Worm (Caenorhabditis elegans) whole organism, early embryonic: ENCODE results near the gene dhs-30.

ENCODE experiments used
- B0310.2 ChIP-seq: sonication (generic microtip); optimal IDR thresholded peaks from 2 replicates; lab custom pipeline; 2016; ENCODE audit warnings: mild to moderate bottlenecking, missing genetic modification characterization, missing compliant biosample characterization
- F13C5.2 ChIP-seq: sonication (generic microtip); optimal IDR thresholded peaks from 2 replicates; lab custom pipeline; 2017; ENCODE audit warnings: mild to moderate bottlenecking, missing genetic modification characterization, inconsistent platforms, missing compliant biosample characterization
- aly-1 ChIP-seq: sonication (generic microtip); optimal IDR thresholded peaks from 2 replicates; lab custom pipeline; 2016; ENCODE audit warnings: missing genetic modification characterization, missing compliant biosample characterization
- ama-1 ChIP-seq: fragments of 150-350 bp; optimal IDR thresholded peaks from 2 replicates; lab custom pipeline; 2014
- ceh-13 ChIP-seq: fragments of 200-800 bp; sonication (Bioruptor generic); optimal IDR thresholded peaks from 2 replicates; lab custom pipeline; 2018; ENCODE audit warnings: mild to moderate bottlenecking, missing genetic modification characterization, missing compliant biosample characterization
- ceh-36 ChIP-seq: sonication (generic microtip); optimal IDR thresholded peaks from 2 replicates; lab custom pipeline; 2016; ENCODE audit warnings: missing genetic modification characterization, inconsistent platforms, missing compliant biosample characterization
- ets-7 ChIP-seq: sonication (generic microtip); optimal IDR thresholded peaks from 2 replicates; lab custom pipeline; 2016; ENCODE audit warnings: missing genotype, missing genetic modification characterization, missing compliant biosample characterization
- flt-1 ChIP-seq: fragments of 200-800 bp; sonication (Bioruptor generic); IDR thresholded peaks from 2 replicates; pipeline ENCODE4 v1.3.6; 2022; ENCODE audit warnings: missing genetic modification characterization, missing compliant biosample characterization
- hmbx-1 ChIP-seq: sonication (generic microtip); optimal IDR thresholded peaks from 2 replicates; lab custom pipeline; 2016; ENCODE audit warnings: mild to moderate bottlenecking, missing genetic modification characterization, missing compliant biosample characterization
- hmg-4 ChIP-seq: fragments of 200-800 bp; sonication (Bioruptor generic); optimal IDR thresholded peaks from 2 replicates; lab custom pipeline; 2018; ENCODE audit warnings: mild to moderate bottlenecking, missing genetic modification characterization, missing compliant biosample characterization
- hnd-1 ChIP-seq: sonication (generic microtip); optimal IDR thresholded peaks from 2 replicates; lab custom pipeline; 2016; ENCODE audit warnings: missing genetic modification characterization, missing compliant biosample characterization
- pes-1 ChIP-seq: fragments of 200-800 bp; sonication (Bioruptor generic); IDR thresholded peaks from 2 replicates; pipeline ENCODE4 v1.3.6; 2022; ENCODE audit warnings: missing genetic modification reagents, missing genetic modification characterization, missing compliant biosample characterization
- scrt-1 ChIP-seq: fragments of 200-800 bp; sonication (Bioruptor generic); IDR thresholded peaks from 2 replicates; pipeline ENCODE4 v1.3.6; 2022; ENCODE audit warnings: missing genetic modification characterization, missing compliant biosample characterization
- sea-1 ChIP-seq: fragments of 200-800 bp; sonication (Bioruptor generic); conservative IDR thresholded peaks from 2 replicates; pipeline ENCODE4 v1.3.6; 2022; ENCODE audit warnings: missing genetic modification characterization, missing compliant biosample characterization
- tbx-11 ChIP-seq: fragments of 200-800 bp; sonication (Bioruptor generic); IDR thresholded peaks from 2 replicates; pipeline ENCODE4 v1.3.6; 2022; ENCODE audit warnings: missing genetic modification characterization, missing compliant biosample characterization
- tbx-37 ChIP-seq: fragments of 200-800 bp; sonication (Bioruptor generic); conservative IDR thresholded peaks from 2 replicates; pipeline ENCODE4 v1.3.6; 2022; ENCODE audit warnings: missing genetic modification reagents, missing genetic modification characterization, missing compliant biosample characterization
- tra-4 ChIP-seq: sonication (generic microtip); optimal IDR thresholded peaks from 2 replicates; lab custom pipeline; 2017; ENCODE audit warnings: missing genetic modification characterization, missing compliant biosample characterization

The dhs-30 gene

DNA sequence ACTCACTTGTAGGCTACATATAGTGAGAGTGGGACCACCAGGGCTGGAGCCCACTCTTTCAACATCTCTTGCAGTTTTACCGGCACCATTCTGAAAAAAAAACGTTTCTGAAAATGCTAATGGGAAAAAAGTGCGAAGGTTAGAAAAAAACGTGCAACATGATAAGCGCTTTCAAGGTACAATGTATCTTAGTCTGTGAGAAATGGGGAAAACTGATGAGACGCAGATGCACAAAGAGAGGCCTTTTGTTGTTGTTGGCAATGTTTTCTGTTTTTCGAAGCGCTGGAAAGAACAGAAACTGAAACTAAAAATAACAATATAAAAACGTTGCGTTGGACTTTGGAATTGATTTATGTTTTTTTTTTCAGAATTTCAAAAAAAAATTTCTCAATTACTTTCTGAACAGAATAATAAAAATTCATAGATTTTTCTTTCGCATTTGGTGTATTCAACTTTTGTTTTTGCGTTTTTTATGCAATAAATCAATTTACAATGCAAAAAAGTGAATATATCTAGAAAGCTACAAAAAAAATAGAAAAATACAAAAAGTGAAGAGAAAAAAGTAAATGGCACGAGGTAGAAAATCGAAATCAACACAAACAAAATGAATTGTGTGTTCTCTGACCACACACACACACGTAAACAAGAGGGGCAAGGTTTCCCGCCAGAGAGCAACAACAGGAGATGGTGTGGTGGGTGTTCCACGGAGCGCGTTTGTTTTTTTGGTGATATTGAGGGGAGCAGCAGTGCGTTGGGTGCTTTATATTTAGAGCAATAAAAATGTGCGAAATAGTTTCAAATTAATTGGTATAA lies at the start of gene dhs-30:
Gene dhs-30, minus strand, starts transcription at position 90 of the 813 bp plus-strand sequence.
- TF ChIP-seq flt-1 (GFP tag; lab: Robert Waterston, UW) (no peak), hnd-1 (no peak), B0310.2 (tag; lab: Kevin White, UChicago) (no peak), sea-1 (GFP tag; lab: Robert Waterston, UW) (no peak), F13C5.2 (tag; lab: Kevin White, UChicago) (no peak)

DNA sequence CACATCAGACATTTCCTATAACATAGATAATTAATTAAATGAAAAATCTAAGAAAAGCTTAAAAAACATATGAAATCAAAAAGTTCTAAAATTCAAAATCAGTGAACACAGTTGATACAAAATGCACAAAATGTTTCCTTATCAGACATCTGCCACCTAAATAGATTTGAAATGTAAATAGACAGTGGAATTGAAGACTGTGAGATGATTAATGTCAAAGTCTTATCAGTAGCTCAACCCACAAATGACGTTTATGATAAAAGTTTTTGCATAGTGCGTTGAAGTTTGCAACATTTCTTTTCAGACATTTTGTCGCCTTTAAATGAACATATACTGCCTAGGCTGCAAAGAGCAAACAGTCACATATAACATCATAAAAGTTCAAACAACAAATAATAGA lies 21.1 kb upstream of the dhs-30 start, which contains the start of gene Y40C7B.4:
Gene Y40C7B.4, minus strand, starts transcription at position 19 of the 400 bp plus-strand sequence.
- no peak for TF ChIP-seq ceh-13 (GFP tag; lab: Kevin White, UChicago)
- TF ChIP-seq tbx-11 (GFP tag; lab: Robert Waterston, UW): no peak
- TF ChIP-seq ets-7 (tag; lab: Kevin White, UChicago): no peak
- no peak for TF ChIP-seq F13C5.2 (tag; lab: Kevin White, UChicago)
- no peak for TF ChIP-seq hmbx-1 (tag; lab: Kevin White, UChicago)
- TF ChIP-seq aly-1 (tag; lab: Kevin White, UChicago): no peak
- no peak for TF ChIP-seq sea-1 (GFP tag; lab: Robert Waterston, UW)
- TF ChIP-seq B0310.2 (tag; lab: Kevin White, UChicago): no peak
- no peak for TF ChIP-seq ceh-36

DNA sequence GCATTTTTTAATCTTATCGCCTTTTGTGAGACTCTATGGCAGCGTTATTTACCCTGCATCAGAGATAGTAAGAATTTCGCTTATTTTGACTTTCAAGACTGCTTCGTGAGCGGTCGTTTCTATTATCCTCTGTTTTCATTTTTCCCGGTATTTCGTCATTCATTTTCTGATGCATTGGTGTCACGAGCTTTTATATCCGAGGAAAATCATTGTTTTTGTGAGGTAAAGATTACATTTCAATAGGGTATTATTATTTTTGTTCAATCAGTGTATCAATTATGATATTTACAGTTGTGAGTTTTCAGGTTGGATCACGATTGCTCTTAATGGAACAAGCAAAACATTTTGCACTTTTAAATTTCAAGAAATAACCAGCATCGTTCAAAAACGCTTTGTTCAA lies 11.6 kb upstream of the dhs-30 start:
- TF ChIP-seq aly-1 (tag; lab: Kevin White, UChicago): no peak
- no peak for TF ChIP-seq tbx-11 (GFP tag; lab: Robert Waterston, UW)
- no peak for TF ChIP-seq B0310.2 (tag; lab: Kevin White, UChicago)
- no peak for TF ChIP-seq hnd-1
- TF ChIP-seq hmbx-1 (tag; lab: Kevin White, UChicago): no peak
- TF ChIP-seq sea-1 (GFP tag; lab: Robert Waterston, UW): no peak
- TF ChIP-seq hmg-4 (GFP tag; lab: Kevin White, UChicago): no peak
- no peak for TF ChIP-seq scrt-1 (GFP tag; lab: Robert Waterston, UW)
- no peak for TF ChIP-seq tra-4 (tag; lab: Kevin White, UChicago)
- no peak for TF ChIP-seq tbx-37 (GFP tag; lab: Robert Waterston, UW)
- no peak for TF ChIP-seq ceh-13 (GFP tag; lab: Kevin White, UChicago)
- TF ChIP-seq ets-7 (tag; lab: Kevin White, UChicago): no peak
- no peak for TF ChIP-seq flt-1 (GFP tag; lab: Robert Waterston, UW)
- TF ChIP-seq pes-1 (GFP tag; lab: Robert Waterston, UW): no peak

DNA sequence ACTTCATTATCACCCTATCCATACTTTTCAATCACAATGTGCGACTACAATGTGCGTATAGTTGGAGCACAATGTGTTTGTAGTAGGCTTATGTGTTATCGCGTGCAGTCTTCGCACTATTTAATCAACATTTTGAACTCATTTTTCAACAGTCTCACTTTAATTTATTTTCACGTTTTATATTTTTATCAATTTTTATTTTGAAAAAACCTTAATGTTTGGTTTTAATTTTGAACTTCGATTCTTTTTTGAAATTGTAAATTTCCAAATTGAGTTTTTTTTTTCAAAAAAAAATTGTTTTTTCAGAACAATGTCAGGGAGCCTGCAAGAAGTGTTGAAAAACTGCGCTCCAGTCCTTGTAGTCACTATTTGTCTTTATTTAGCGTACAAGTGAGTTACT lies 7.4 kb upstream of the dhs-30 start, which contains the start of gene T25G12.13:
Gene T25G12.13, plus strand, starts transcription at position 301 of the 400 bp plus-strand sequence.
- no peak for TF ChIP-seq ceh-36
- TF ChIP-seq F13C5.2 (tag; lab: Kevin White, UChicago): no peak
- no peak for TF ChIP-seq hmg-4 (GFP tag; lab: Kevin White, UChicago)
- TF ChIP-seq sea-1 (GFP tag; lab: Robert Waterston, UW): no peak
- no peak for TF ChIP-seq ets-7 (tag; lab: Kevin White, UChicago)
- TF ChIP-seq pes-1 (GFP tag; lab: Robert Waterston, UW): no peak
- TF ChIP-seq aly-1 (tag; lab: Kevin White, UChicago): no peak
- TF ChIP-seq flt-1 (GFP tag; lab: Robert Waterston, UW): no peak
- TF ChIP-seq hnd-1: no peak
- no peak for TF ChIP-seq tra-4 (tag; lab: Kevin White, UChicago)
- TF ChIP-seq tbx-11 (GFP tag; lab: Robert Waterston, UW): no peak
- no peak for TF ChIP-seq ceh-13 (GFP tag; lab: Kevin White, UChicago)
- no peak for TF ChIP-seq scrt-1 (GFP tag; lab: Robert Waterston, UW)
- no peak for TF ChIP-seq hmbx-1 (tag; lab: Kevin White, UChicago)
- no peak for TF ChIP-seq B0310.2 (tag; lab: Kevin White, UChicago)

DNA sequence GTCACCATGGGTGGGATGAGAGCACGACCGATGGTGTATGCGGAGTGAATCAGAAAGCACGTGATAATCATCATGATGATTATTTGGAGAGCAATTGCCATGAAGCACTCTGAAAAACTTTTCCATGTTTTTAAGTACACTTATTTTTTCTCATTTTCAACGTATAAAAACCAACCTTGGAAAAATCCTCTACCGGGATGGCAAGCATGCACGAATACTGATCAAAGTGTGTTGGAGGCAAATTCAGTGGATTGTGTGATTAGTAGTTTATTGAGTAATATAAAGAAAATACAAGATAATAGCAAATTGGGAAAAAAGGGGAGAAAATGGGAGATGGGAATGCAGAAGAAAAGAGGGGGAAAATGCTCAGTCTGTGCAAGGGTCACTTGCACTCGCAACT lies 1.8 kb upstream of the dhs-30 start, which contains the start of gene T25G12.11:
Gene T25G12.11, minus strand, starts transcription at position 101 of the 400 bp plus-strand sequence.
- TF ChIP-seq scrt-1 (GFP tag; lab: Robert Waterston, UW) (no peak), hnd-1 (no peak), pes-1 (GFP tag; lab: Robert Waterston, UW) (no peak), ceh-36 (no peak), ets-7 (tag; lab: Kevin White, UChicago) (no peak), flt-1 (GFP tag; lab: Robert Waterston, UW) (no peak), tbx-11 (GFP tag; lab: Robert Waterston, UW) (no peak), hmg-4 (GFP tag; lab: Kevin White, UChicago) (no peak), hmbx-1 (tag; lab: Kevin White, UChicago) (no peak), ama-1 (no peak), tra-4 (tag; lab: Kevin White, UChicago) (no peak), ceh-13 (GFP tag; lab: Kevin White, UChicago) (no peak), B0310.2 (tag; lab: Kevin White, UChicago) (no peak), sea-1 (GFP tag; lab: Robert Waterston, UW) (no peak), aly-1 (tag; lab: Kevin White, UChicago) (no peak), F13C5.2 (tag; lab: Kevin White, UChicago) (no peak), tbx-37 (GFP tag; lab: Robert Waterston, UW) (no peak)

DNA sequence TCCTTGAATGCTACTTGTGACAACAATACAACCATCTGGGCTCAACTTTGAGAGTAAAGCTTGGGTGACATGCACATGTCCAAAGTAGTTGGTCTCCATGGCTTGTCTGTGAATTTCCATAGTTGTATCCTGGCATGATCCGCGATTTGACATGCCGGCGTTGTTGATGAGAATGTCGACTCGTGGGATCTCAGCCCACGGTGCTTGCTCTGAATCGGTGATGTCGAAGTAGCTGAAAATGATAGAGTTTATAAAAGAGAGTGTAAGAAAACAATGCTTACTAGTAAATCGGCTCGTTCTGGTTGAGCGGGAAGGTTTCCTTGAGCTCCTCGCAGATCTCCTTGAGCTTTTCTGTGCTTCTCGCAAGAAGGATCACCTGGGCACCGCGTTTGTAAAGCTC lies 650 bp downstream of the dhs-30 start:
- TF ChIP-seq ceh-13 (GFP tag; lab: Kevin White, UChicago) (no peak), tbx-11 (GFP tag; lab: Robert Waterston, UW) (no peak), tra-4 (tag; lab: Kevin White, UChicago) (no peak), hmg-4 (GFP tag; lab: Kevin White, UChicago) (no peak), ets-7 (tag; lab: Kevin White, UChicago) (no peak), F13C5.2 (tag; lab: Kevin White, UChicago) (no peak), tbx-37 (GFP tag; lab: Robert Waterston, UW) (no peak), ama-1 (no peak), pes-1 (GFP tag; lab: Robert Waterston, UW) (no peak), hmbx-1 (tag; lab: Kevin White, UChicago) (no peak), scrt-1 (GFP tag; lab: Robert Waterston, UW) (no peak), aly-1 (tag; lab: Kevin White, UChicago) (no peak), ceh-36 (no peak), sea-1 (GFP tag; lab: Robert Waterston, UW) (no peak), hnd-1 (no peak), flt-1 (GFP tag; lab: Robert Waterston, UW) (no peak), B0310.2 (tag; lab: Kevin White, UChicago) (no peak)
